Worm (Caenorhabditis elegans) whole organism, L4/young adult: ENCODE measurements around the gene H12C20.7.

Source experiments
- W03F9.2 ChIP-seq: fragments of 150-350 bp; optimal IDR thresholded peaks from 2 replicates; lab custom pipeline; 2014; ENCODE audit warnings: missing biosample characterization, missing genetic modification characterization
- dao-5 ChIP-seq: sonication (generic microtip); optimal IDR thresholded peaks from 2 replicates; lab custom pipeline; 2016; ENCODE audit warnings: missing genotype, missing genetic modification characterization, moderate library complexity, missing compliant biosample characterization
- him-1 ChIP-seq: sonication (generic microtip); optimal IDR thresholded peaks from 2 replicates; lab custom pipeline; 2016; ENCODE audit warnings: missing genotype, missing genetic modification reagents, missing genetic modification characterization, missing compliant biosample characterization

DNA sequence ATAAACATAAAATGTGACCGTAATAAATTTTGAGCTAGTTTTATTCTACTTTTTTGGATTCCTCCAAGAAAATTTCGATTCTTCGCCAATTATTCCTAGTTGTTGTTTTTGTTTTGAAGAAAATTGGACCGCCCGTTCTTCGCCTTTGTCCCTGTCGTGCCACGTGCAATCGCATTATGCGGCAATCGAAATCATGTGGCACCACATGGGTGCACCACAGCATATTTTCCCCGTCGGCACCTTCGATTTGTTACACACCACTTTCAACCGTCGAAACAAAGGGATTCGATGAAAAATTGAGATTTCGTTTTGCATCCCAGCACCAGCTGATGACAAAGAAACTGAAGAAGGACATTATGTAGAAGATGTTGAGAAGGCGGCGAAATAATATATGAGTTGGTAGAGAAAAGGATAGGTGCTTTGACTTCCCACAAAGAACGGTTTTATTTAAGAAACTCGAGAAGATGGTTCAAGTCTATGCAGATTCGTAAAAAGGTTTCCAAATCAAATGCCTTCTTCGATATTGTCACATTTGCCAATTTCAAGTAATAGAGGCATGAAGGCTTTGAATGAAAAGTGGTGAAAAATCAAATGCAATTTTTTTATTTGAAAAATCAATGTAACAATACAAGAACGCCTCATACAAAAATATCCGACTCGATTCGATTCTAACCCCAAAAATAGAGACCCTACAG lies 44.0 kb downstream of the H12C20.7 start:
- no peak for TF ChIP-seq him-1 (tag; lab: Kevin White, UChicago)
- TF ChIP-seq dao-5, result no peak
- TF ChIP-seq W03F9.2 (tag; lab: Kevin White, UChicago), result no peak
